Worm (Caenorhabditis elegans) whole organism, midembryonic: ENCODE results near the gene ndx-2.

ENCODE experiments used
- T22C8.4 ChIP-seq: fragments of 200-800 bp; sonication (Bioruptor generic); IDR thresholded peaks from 2 replicates; pipeline ENCODE4 v1.3.6; 2022; ENCODE audit warnings: missing genetic modification characterization, missing compliant biosample characterization
- cog-1 ChIP-seq: sonication (generic microtip); optimal IDR thresholded peaks from 2 replicates; lab custom pipeline; 2016; ENCODE audit warnings: missing genetic modification characterization, missing compliant biosample characterization
- flt-1 ChIP-seq: fragments of 200-800 bp; sonication (Bioruptor generic); IDR thresholded peaks from 2 replicates; pipeline ENCODE4 v1.3.6; 2022; ENCODE audit warnings: missing genetic modification characterization, missing compliant biosample characterization
- med-1 ChIP-seq: sonication (generic microtip); optimal IDR thresholded peaks from 2 replicates; lab custom pipeline; 2017; ENCODE audit warnings: missing genetic modification characterization, mild to moderate bottlenecking, missing compliant biosample characterization, antibody characterized with exemption, missing genetic modification reagents; ENCODE audit not compliant: insufficient read depth
- ref-1 ChIP-seq: fragments of 200-800 bp; sonication (Bioruptor generic); conservative IDR thresholded peaks from 2 replicates; pipeline ENCODE4 v1.3.6; 2022; ENCODE audit warnings: missing genetic modification reagents, missing genetic modification characterization, missing compliant biosample characterization
- ztf-23 ChIP-seq: fragments of 200-800 bp; sonication (Bioruptor generic); IDR thresholded peaks from 2 replicates; pipeline ENCODE4 v1.3.6; 2022; ENCODE audit warnings: missing genetic modification reagents, missing genetic modification characterization, missing compliant biosample characterization

- no peak for TF ChIP-seq flt-1 (GFP tag; lab: Robert Waterston, UW)
- no peak for TF ChIP-seq cog-1 (tag; lab: Kevin White, UChicago)
- no peak for TF ChIP-seq ref-1 (GFP tag; lab: Robert Waterston, UW)
- TF ChIP-seq T22C8.4 = no peak
- no peak for TF ChIP-seq ztf-23 (GFP tag; lab: Robert Waterston, UW)
- TF ChIP-seq med-1 (GFP tag; lab: Kevin White, UChicago) = no peak
Measured at ce11 chrV:2656159-2656558, 8.6 kb downstream of the ndx-2 start.
